Fruit fly (Drosophila melanogaster) whole organism, embryonic: ENCODE results near the gene Rpt4.

Source experiments
- B-H2 ChIP-seq: fragments of 200-800 bp; sonication (Bioruptor generic); optimal IDR thresholded peaks from 2 replicates; lab custom pipeline; 2018; ENCODE audit warnings: missing biosample characterization, mild to moderate bottlenecking, missing genetic modification characterization
- CG10147 ChIP-seq: fragments of 200-800 bp; sonication (Bioruptor generic); optimal IDR thresholded peaks from 2 replicates; lab custom pipeline; 2019; ENCODE audit warnings: missing biosample characterization, mild to moderate bottlenecking, missing genetic modification characterization, moderate library complexity
- CG10366 ChIP-seq: fragments of 200-800 bp; sonication (Bioruptor generic); IDR thresholded peaks from 2 replicates; pipeline ENCODE4 v1.3.6; 2022; ENCODE audit warnings: missing biosample characterization, missing genetic modification characterization
- CG10543 ChIP-seq: fragments of 200-800 bp; sonication (Bioruptor generic); optimal IDR thresholded peaks from 3 replicates; lab custom pipeline; 2017; ENCODE audit warnings: missing biosample characterization, mild to moderate bottlenecking, missing genetic modification characterization, moderate library complexity
- CG10959 ChIP-seq: fragments of 200-800 bp; sonication (Bioruptor generic); IDR thresholded peaks from 2 replicates; pipeline ENCODE4 v1.3.6; 2022; ENCODE audit warnings: missing biosample characterization, missing genetic modification characterization
- CG11695 ChIP-seq: fragments of 200-800 bp; sonication (Bioruptor generic); IDR thresholded peaks from 3 replicates; pipeline ENCODE4 v1.3.6; 2022; ENCODE audit warnings: missing biosample characterization, missing genetic modification characterization
- CG12155 ChIP-seq: fragments of 200-800 bp; sonication (Bioruptor generic); optimal IDR thresholded peaks from 3 replicates; lab custom pipeline; 2016; ENCODE audit warnings: missing biosample characterization, missing genetic modification characterization
- CG1233 ChIP-seq: fragments of 200-800 bp; sonication (Bioruptor generic); optimal IDR thresholded peaks from 4 replicates; lab custom pipeline; 2018; ENCODE audit warnings: missing biosample characterization, mild to moderate bottlenecking, missing genetic modification characterization
- CG13624 ChIP-seq: fragments of 200-800 bp; sonication (Bioruptor generic); optimal IDR thresholded peaks from 2 replicates; lab custom pipeline; 2016; ENCODE audit warnings: missing biosample characterization, missing genetic modification characterization
- CG14710 ChIP-seq: fragments of 200-800 bp; sonication (Bioruptor generic); optimal IDR thresholded peaks from 3 replicates; lab custom pipeline; 2019; ENCODE audit warnings: missing biosample characterization, mild to moderate bottlenecking, missing genetic modification characterization, moderate library complexity
- CG14965 ChIP-seq: fragments of 200-800 bp; sonication (Bioruptor generic); optimal IDR thresholded peaks from 2 replicates; lab custom pipeline; 2016; ENCODE audit warnings: missing biosample characterization, missing genetic modification characterization, borderline replicate concordance
- CG15269 ChIP-seq: fragments of 200-800 bp; sonication (Bioruptor generic); optimal IDR thresholded peaks from 2 replicates; lab custom pipeline; 2018; ENCODE audit warnings: missing biosample characterization, mild to moderate bottlenecking, missing genetic modification characterization, moderate library complexity
- CG16863 ChIP-seq: fragments of 200-800 bp; sonication (Bioruptor generic); optimal IDR thresholded peaks from 3 replicates; lab custom pipeline; 2016; ENCODE audit warnings: missing biosample characterization, missing genetic modification characterization
- CG17186 ChIP-seq: fragments of 200-800 bp; sonication (Bioruptor generic); optimal IDR thresholded peaks from 3 replicates; lab custom pipeline; 2017; ENCODE audit warnings: missing biosample characterization, missing genetic modification reagents, missing genetic modification characterization
- CG17328 ChIP-seq: fragments of 200-800 bp; sonication (Bioruptor generic); IDR thresholded peaks from 2 replicates; pipeline ENCODE4 v1.3.6; 2022; ENCODE audit warnings: missing biosample characterization, missing genetic modification characterization
- CG17612 ChIP-seq: fragments of 200-800 bp; sonication (Bioruptor generic); IDR thresholded peaks from 2 replicates; pipeline ENCODE4 v1.3.6; 2022; ENCODE audit warnings: missing biosample characterization, missing genetic modification characterization
- CG2889 ChIP-seq: fragments of 200-800 bp; sonication (Bioruptor generic); IDR thresholded peaks from 3 replicates; pipeline ENCODE4 v1.3.6; 2022; ENCODE audit warnings: missing biosample characterization, missing genetic modification characterization
- CG32772 ChIP-seq: fragments of 200-800 bp; sonication (Bioruptor generic); IDR thresholded peaks from 2 replicates; pipeline ENCODE4 v1.3.6; 2022; ENCODE audit warnings: missing biosample characterization, missing genetic modification characterization
- CG33557 ChIP-seq: fragments of 200-800 bp; sonication (Bioruptor generic); optimal IDR thresholded peaks from 2 replicates; lab custom pipeline; 2019; ENCODE audit warnings: missing biosample characterization, mild to moderate bottlenecking, missing genetic modification characterization, moderate library complexity
- CG3995 ChIP-seq: fragments of 200-800 bp; sonication (Bioruptor generic); optimal IDR thresholded peaks from 3 replicates; lab custom pipeline; 2016; ENCODE audit warnings: missing biosample characterization, missing genetic modification characterization
- CG4282 ChIP-seq: fragments of 200-800 bp; sonication (Bioruptor generic); optimal IDR thresholded peaks from 2 replicates; lab custom pipeline; 2016; ENCODE audit warnings: missing biosample characterization, missing genetic modification characterization
- CG4360 ChIP-seq: fragments of 200-800 bp; sonication (Bioruptor generic); IDR thresholded peaks from 2 replicates; pipeline ENCODE4 v1.3.6; 2022; ENCODE audit warnings: missing biosample characterization, missing genetic modification characterization
- CG43689 ChIP-seq: fragments of 200-800 bp; sonication (Bioruptor generic); IDR thresholded peaks from 2 replicates; pipeline ENCODE4 v1.3.6; 2022; ENCODE audit warnings: missing biosample characterization, missing genetic modification characterization
- CG6689 ChIP-seq: fragments of 200-800 bp; sonication (Bioruptor generic); IDR thresholded peaks from 2 replicates; pipeline ENCODE4 v1.3.6; 2022; ENCODE audit warnings: missing biosample characterization, missing genetic modification characterization
- CG9727 ChIP-seq: fragments of 200-800 bp; sonication (Bioruptor generic); optimal IDR thresholded peaks from 3 replicates; lab custom pipeline; 2017; ENCODE audit warnings: missing biosample characterization, mild to moderate bottlenecking, missing genetic modification characterization
- Dip3 ChIP-seq: fragments of 200-800 bp; sonication (Bioruptor generic); optimal IDR thresholded peaks from 3 replicates; lab custom pipeline; 2016; ENCODE audit warnings: missing biosample characterization, missing genetic modification characterization
- Doc2 ChIP-seq: fragments of 200-800 bp; sonication (Bioruptor generic); IDR thresholded peaks from 2 replicates; pipeline ENCODE4 v1.3.6; 2022; ENCODE audit warnings: missing biosample characterization, missing genetic modification characterization
- Drgx ChIP-seq: fragments of 200-800 bp; sonication (Bioruptor generic); IDR thresholded peaks from 2 replicates; pipeline ENCODE4 v1.3.6; 2022; ENCODE audit warnings: missing biosample characterization, missing genetic modification characterization
- Elba2 ChIP-seq: fragments of 200-800 bp; sonication (Bioruptor generic); optimal IDR thresholded peaks from 3 replicates; lab custom pipeline; 2016; ENCODE audit warnings: missing biosample characterization, missing genetic modification characterization
- Hr51 ChIP-seq, 2 experiments: fragments of 200-800 bp; sonication (Bioruptor generic); optimal IDR thresholded peaks; 2 replicates in 1 of 2; 3 replicates in 1 of 2; lab custom pipeline; 2016 to 2018; ENCODE audit warnings: missing biosample characterization in 2 of 2, missing genetic modification characterization in 2 of 2, mild to moderate bottlenecking in 1 of 2, moderate library complexity in 1 of 2
- Mrtf ChIP-seq: fragments of 200-800 bp; sonication (Bioruptor generic); IDR thresholded peaks from 3 replicates; pipeline ENCODE4 v1.3.6; 2022; ENCODE audit warnings: missing biosample characterization, missing genetic modification characterization
- Sin3A ChIP-seq: fragments of >200 bp; optimal IDR thresholded peaks from 2 replicates; lab custom pipeline; 2018
- Six4 ChIP-seq: fragments of 200-800 bp; sonication (Bioruptor generic); optimal IDR thresholded peaks from 2 replicates; lab custom pipeline; 2016; ENCODE audit warnings: missing biosample characterization, missing genetic modification characterization
- ab ChIP-seq: fragments of 200-800 bp; sonication (Bioruptor generic); optimal IDR thresholded peaks from 2 replicates; lab custom pipeline; 2016; ENCODE audit warnings: missing biosample characterization, missing genetic modification characterization
- bcd ChIP-seq: fragments of 200-800 bp; sonication (Bioruptor generic); optimal IDR thresholded peaks from 2 replicates; lab custom pipeline; 2017; ENCODE audit warnings: missing biosample characterization, mild to moderate bottlenecking, missing genetic modification characterization
- bowl ChIP-seq: fragments of 200-800 bp; sonication (Bioruptor generic); IDR thresholded peaks from 2 replicates; pipeline ENCODE4 v1.3.6; 2022; ENCODE audit warnings: missing biosample characterization, missing genetic modification characterization
- btn ChIP-seq: fragments of 200-800 bp; sonication (Bioruptor generic); optimal IDR thresholded peaks from 2 replicates; lab custom pipeline; 2016; ENCODE audit warnings: missing biosample characterization, missing genetic modification characterization
- caup ChIP-seq: fragments of 200-800 bp; sonication (Bioruptor generic); optimal IDR thresholded peaks from 3 replicates; lab custom pipeline; 2017; ENCODE audit warnings: missing biosample characterization, mild to moderate bottlenecking, missing genetic modification characterization, moderate library complexity; ENCODE audit not compliant: severe bottlenecking
- crol ChIP-seq: fragments of 200-800 bp; sonication (Bioruptor generic); IDR thresholded peaks from 2 replicates; pipeline ENCODE4 v1.3.6; 2022; ENCODE audit warnings: missing biosample characterization, missing genetic modification characterization
- danr ChIP-seq: fragments of 200-800 bp; sonication (Bioruptor generic); IDR thresholded peaks from 2 replicates; pipeline ENCODE4 v1.3.6; 2022; ENCODE audit warnings: missing biosample characterization, missing genetic modification characterization
- fd96Cb ChIP-seq: fragments of 200-800 bp; sonication (Bioruptor generic); optimal IDR thresholded peaks from 2 replicates; lab custom pipeline; 2018; ENCODE audit warnings: missing biosample characterization, mild to moderate bottlenecking, missing genetic modification characterization, moderate library complexity
- gro ChIP-seq: fragments of 200-800 bp; sonication (Bioruptor generic); optimal IDR thresholded peaks from 2 replicates; lab custom pipeline; 2016; ENCODE audit warnings: missing biosample characterization, missing genetic modification characterization
- inv ChIP-seq: fragments of 200-800 bp; sonication (Bioruptor generic); IDR thresholded peaks from 2 replicates; pipeline ENCODE4 v1.3.6; 2022; ENCODE audit warnings: missing biosample characterization, missing genetic modification characterization; ENCODE audit not compliant: partially characterized antibody
- maf-S ChIP-seq: fragments of 200-800 bp; sonication (Bioruptor generic); optimal IDR thresholded peaks from 2 replicates; lab custom pipeline; 2016; ENCODE audit warnings: missing biosample characterization, missing genetic modification characterization
- pb ChIP-seq: fragments of 200-800 bp; sonication (Bioruptor generic); optimal IDR thresholded peaks from 3 replicates; lab custom pipeline; 2016; ENCODE audit warnings: missing biosample characterization, missing genetic modification characterization
- sisA ChIP-seq: fragments of 200-800 bp; sonication (Bioruptor generic); IDR thresholded peaks from 2 replicates; pipeline ENCODE4 v1.3.6; 2022; ENCODE audit warnings: missing biosample characterization, missing genetic modification characterization
- slou ChIP-seq: fragments of 200-800 bp; sonication (Bioruptor generic); optimal IDR thresholded peaks from 3 replicates; lab custom pipeline; 2016; ENCODE audit warnings: missing biosample characterization, missing genetic modification characterization
- stc ChIP-seq: fragments of 200-800 bp; sonication (Bioruptor generic); IDR thresholded peaks from 2 replicates; pipeline ENCODE4 v1.3.6; 2022; ENCODE audit warnings: missing biosample characterization, missing genetic modification characterization
- tap ChIP-seq: fragments of 200-800 bp; optimal IDR thresholded peaks from 3 replicates; lab custom pipeline; 2019; ENCODE audit warnings: missing biosample characterization, mild to moderate bottlenecking, missing genetic modification characterization, moderate library complexity
- tgo ChIP-seq: fragments of 200-800 bp; sonication (Bioruptor generic); IDR thresholded peaks from 3 replicates; pipeline ENCODE4 v1.3.6; 2022; ENCODE audit warnings: missing biosample characterization, missing genetic modification characterization
- tll ChIP-seq, 2 experiments: fragments of 200-800 bp in 1 of 2; fragments of >200 bp in 1 of 2; sonication (Bioruptor generic) in 1 of 2; optimal IDR thresholded peaks; 2 replicates each; lab custom pipeline; 2017 to 2019; ENCODE audit warnings: missing biosample characterization in 2 of 2, missing genetic modification characterization in 2 of 2, mild to moderate bottlenecking in 1 of 2, moderate library complexity in 1 of 2
- usp ChIP-seq: fragments of >200 bp; optimal IDR thresholded peaks from 2 replicates; lab custom pipeline; 2017; ENCODE audit warnings: missing biosample characterization, missing genetic modification characterization

Gene Rpt4

dm6 chrX:6265456-6265877 lies 25.6 kb downstream of the Rpt4 start (continued):
- TF ChIP-seq CG14710 (tag; lab: Kevin White, UChicago): peak; percentile 91
- peak; percentile 95 for TF ChIP-seq stc (GFP tag; lab: Robert Waterston, UW)
- TF ChIP-seq tgo: peak; percentile 95
- peak; percentile 87 for TF ChIP-seq CG17612 (GFP tag; lab: Robert Waterston, UW)
- peak; percentile 95 for TF ChIP-seq Drgx (GFP tag; lab: Robert Waterston, UW)
- TF ChIP-seq bcd: peak; percentile 96
- TF ChIP-seq Doc2 (GFP tag; lab: Robert Waterston, UW): peak; percentile 79
- TF ChIP-seq CG43689 (GFP tag; lab: Robert Waterston, UW): peak; percentile 84
- peak; percentile 94 for TF ChIP-seq CG17328 (GFP tag; lab: Robert Waterston, UW)
- TF ChIP-seq CG2889 (GFP tag; lab: Robert Waterston, UW): peak; percentile 82
- TF ChIP-seq caup: peak; percentile 92
- TF ChIP-seq fd96Cb (tag; lab: Kevin White, UChicago): peak; percentile 97
- TF ChIP-seq danr (GFP tag; lab: Robert Waterston, UW): peak; percentile 93
- peak; percentile 87 for TF ChIP-seq CG17186 (GFP tag; lab: Kevin White, UChicago)
- TF ChIP-seq CG3995: peak; percentile 54
- peak; percentile 95 for TF ChIP-seq sisA (GFP tag; lab: Robert Waterston, UW)
- peak; percentile 97 for TF ChIP-seq CG6689 (GFP tag; lab: Robert Waterston, UW)
- peak; percentile 98 for TF ChIP-seq CG15269 (tag; lab: Kevin White, UChicago)
- peak; percentile 65 for TF ChIP-seq CG33557
- TF ChIP-seq CG10366 (GFP tag; lab: Robert Waterston, UW): peak; percentile 93
- peak; percentile 45; the same call in 1 of the 2 replicates for TF ChIP-seq crol (GFP tag; lab: Robert Waterston, UW)
- TF ChIP-seq Sin3A (lab: Kevin White, UChicago): no peak
- TF ChIP-seq CG11695 (GFP tag; lab: Robert Waterston, UW): peak; percentile 97
- TF ChIP-seq inv (GFP tag; lab: Robert Waterston, UW): 0 out of 2 replicates have a peak, but pooled peaks have one; percentile 34
- TF ChIP-seq slou (GFP tag; lab: Kevin White, UChicago): peak; percentile 85
- TF ChIP-seq CG12155: peak; percentile 90
- TF ChIP-seq Elba2: peak; percentile 31
- peak; percentile 92 for TF ChIP-seq CG10147 (GFP tag; lab: Kevin White, UChicago)
- peak; percentile 67 for TF ChIP-seq B-H2
- TF ChIP-seq tap: peak; percentile 93
- peak; percentile 91 for TF ChIP-seq CG10543 (GFP tag; lab: Kevin White, UChicago)
- TF ChIP-seq usp (GFP tag; lab: Kevin White, UChicago): no peak
- TF ChIP-seq maf-S (GFP tag; lab: Kevin White, UChicago): peak; percentile 94
- peak; percentile 91 for TF ChIP-seq CG1233 (GFP tag; lab: Kevin White, UChicago)
- peak; percentile 94 for TF ChIP-seq CG4282 (GFP tag; lab: Kevin White, UChicago)
- TF ChIP-seq pb: peak; percentile 91
- peak; percentile 68 for TF ChIP-seq CG4360 (GFP tag; lab: Robert Waterston, UW)
- peak in 1 of 2 experiments; percentile 71 for TF ChIP-seq tll (GFP tag; optimal IDR thresholded peaks at IDR 0.05; lab: Kevin White, UChicago)
- peak; percentile 92 for TF ChIP-seq ab (GFP tag; lab: Kevin White, UChicago)
- TF ChIP-seq bowl: peak; percentile 89
- peak; percentile 97 for TF ChIP-seq CG16863 (GFP tag; lab: Kevin White, UChicago)
- TF ChIP-seq Mrtf: peak; percentile 93
- peak; percentile 92 for TF ChIP-seq CG13624
- peak; percentile 94 for TF ChIP-seq Six4 (GFP tag; lab: Kevin White, UChicago)
- TF ChIP-seq CG9727 (GFP tag; lab: Kevin White, UChicago): peak; percentile 96
- TF ChIP-seq CG10959 (GFP tag; lab: Robert Waterston, UW): peak; percentile 90
- TF ChIP-seq CG14965: peak; percentile 69
- TF ChIP-seq gro (GFP tag; lab: Kevin White, UChicago): peak; percentile 88
- peak; percentile 90 to 99 for TF ChIP-seq Hr51 (GFP tag; optimal IDR thresholded peaks at IDR 0.05; lab: Kevin White, UChicago)
- peak; percentile 92 for TF ChIP-seq btn (GFP tag; lab: Kevin White, UChicago)
- TF ChIP-seq CG32772 (GFP tag; lab: Robert Waterston, UW): peak; percentile 95
- peak; percentile 94 for TF ChIP-seq Dip3
